Worm (Caenorhabditis elegans) whole organism, midembryonic: Measurements from ENCODE around the gene F44E2.3.
A peak's percentile ranks its signal among the peaks of the same experiment; 100 is the strongest.

Experiments
- T22C8.4 ChIP-seq: fragments of 200-800 bp; sonication (Bioruptor generic); IDR thresholded peaks from 2 replicates; pipeline ENCODE4 v1.3.6; 2022; ENCODE audit warnings: missing genetic modification characterization, missing compliant biosample characterization
- cog-1 ChIP-seq: sonication (generic microtip); optimal IDR thresholded peaks from 2 replicates; lab custom pipeline; 2016; ENCODE audit warnings: missing genetic modification characterization, missing compliant biosample characterization
- flt-1 ChIP-seq: fragments of 200-800 bp; sonication (Bioruptor generic); IDR thresholded peaks from 2 replicates; pipeline ENCODE4 v1.3.6; 2022; ENCODE audit warnings: missing genetic modification characterization, missing compliant biosample characterization
- klf-2 ChIP-seq: fragments of 200-800 bp; sonication (Bioruptor generic); conservative IDR thresholded peaks from 2 replicates; pipeline ENCODE4 v1.3.6; 2022; ENCODE audit warnings: missing genetic modification reagents, missing genetic modification characterization, missing compliant biosample characterization
- med-1 ChIP-seq: sonication (generic microtip); optimal IDR thresholded peaks from 2 replicates; lab custom pipeline; 2017; ENCODE audit warnings: missing genetic modification characterization, mild to moderate bottlenecking, missing compliant biosample characterization, antibody characterized with exemption, missing genetic modification reagents; ENCODE audit not compliant: insufficient read depth
- ref-1 ChIP-seq: fragments of 200-800 bp; sonication (Bioruptor generic); conservative IDR thresholded peaks from 2 replicates; pipeline ENCODE4 v1.3.6; 2022; ENCODE audit warnings: missing genetic modification reagents, missing genetic modification characterization, missing compliant biosample characterization
- tab-1 ChIP-seq: fragments of 200-800 bp; sonication (Bioruptor generic); IDR thresholded peaks from 2 replicates; pipeline ENCODE4 v1.3.6; 2022; ENCODE audit warnings: missing genetic modification characterization, missing compliant biosample characterization
- ztf-23 ChIP-seq: fragments of 200-800 bp; sonication (Bioruptor generic); IDR thresholded peaks from 2 replicates; pipeline ENCODE4 v1.3.6; 2022; ENCODE audit warnings: missing genetic modification reagents, missing genetic modification characterization, missing compliant biosample characterization
- ztf-29 ChIP-seq: fragments of 200-800 bp; sonication (Bioruptor generic); IDR thresholded peaks from 2 replicates; pipeline ENCODE4 v1.3.6; 2022; ENCODE audit warnings: missing genetic modification reagents, missing genetic modification characterization, missing compliant biosample characterization

- TF ChIP-seq klf-2 (GFP tag; lab: Robert Waterston, UW) = no peak
- TF ChIP-seq med-1 = no peak
- peak; percentile 46; the same call in 1 of the 2 replicates for TF ChIP-seq ztf-29
- no peak for TF ChIP-seq ztf-23 (GFP tag; lab: Robert Waterston, UW)
- no peak for TF ChIP-seq T22C8.4 (GFP tag; lab: Robert Waterston, UW)
- TF ChIP-seq tab-1 (GFP tag; lab: Robert Waterston, UW) = no peak
- TF ChIP-seq flt-1 (GFP tag; lab: Robert Waterston, UW) = no peak
- no peak for TF ChIP-seq ref-1 (GFP tag; lab: Robert Waterston, UW)
- peak; percentile 10 for TF ChIP-seq cog-1 (tag; lab: Kevin White, UChicago)
Observed at ce11 chrIII:8847722-8848121, 18.6 kb upstream of the F44E2.3 start.
